Worm (Caenorhabditis elegans): ENCODE data around the gene acr-12.

DNA sequence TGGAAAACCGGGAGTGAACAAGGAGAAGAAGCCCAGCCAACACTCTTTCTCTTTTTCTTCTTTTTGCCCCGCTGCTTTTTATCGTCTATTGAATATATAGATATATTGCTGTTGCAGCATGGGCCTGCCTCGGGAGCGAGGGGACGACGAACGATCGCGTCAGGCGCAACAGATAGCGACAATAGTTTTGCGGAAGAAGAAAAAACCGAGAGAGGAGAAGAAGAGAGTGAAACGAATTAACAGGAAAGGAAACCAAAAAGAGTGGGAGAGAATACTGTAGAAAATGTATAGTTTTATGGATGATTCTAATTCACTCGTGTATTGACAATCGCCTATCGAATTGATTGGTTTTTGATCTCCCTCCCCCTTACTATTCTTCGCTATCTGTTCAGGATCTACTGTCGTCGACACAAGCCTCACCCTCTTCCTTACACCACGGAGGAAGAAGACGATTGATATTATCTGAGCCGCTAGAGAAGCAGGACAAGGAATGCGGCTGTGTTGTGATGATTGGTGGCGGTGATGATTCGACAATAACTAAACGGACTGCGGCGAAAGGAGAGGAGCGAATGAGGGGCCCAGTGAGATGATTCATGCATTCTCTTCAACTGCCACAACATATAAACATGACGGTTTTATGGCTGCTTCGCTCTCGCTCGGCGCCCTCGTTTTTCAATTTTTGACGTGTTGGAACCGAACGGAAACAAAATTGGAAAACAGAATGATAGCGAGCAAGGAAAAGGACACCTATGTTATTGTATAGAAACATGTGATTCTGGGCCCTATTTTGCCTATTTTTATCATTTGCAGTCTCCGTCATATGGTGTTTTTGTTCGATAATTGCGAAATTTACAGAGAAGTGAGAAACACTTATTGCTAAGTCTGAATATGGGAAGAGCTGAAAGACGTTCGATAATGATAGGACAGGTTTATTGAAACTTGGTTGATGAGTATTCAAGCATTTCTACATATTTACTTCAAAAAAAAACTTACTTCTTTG, 6.1 kb upstream of the acr-12 start:
- TF ChIP-seq pha-4 (GFP tag; IDR thresholded peaks at IDR 0.05), result no peak
- TF ChIP-seq pha-4 (tag; optimal IDR thresholded peaks at IDR 0.05), result no peak
- no peak for TF ChIP-seq dpl-1 (GFP tag; optimal IDR thresholded peaks at IDR 0.05)
- TF ChIP-seq ama-1 (optimal IDR thresholded peaks at IDR 0.05), result no peak
- TF ChIP-seq nhr-76 (tag; optimal IDR thresholded peaks at IDR 0.05), result no peak
- no peak for TF ChIP-seq nhr-11 (tag; optimal IDR thresholded peaks at IDR 0.05)
- TF ChIP-seq mes-2 (tag; optimal IDR thresholded peaks at IDR 0.05; ENCODE audit: poor library complexity, severe bottlenecking), result no peak
- no peak for TF ChIP-seq egl-27 (tag; optimal IDR thresholded peaks at IDR 0.05)
- TF ChIP-seq ceh-44 (GFP tag; IDR thresholded peaks at IDR 0.05), result no peak
- no peak for TF ChIP-seq jun-1 (tag; optimal IDR thresholded peaks at IDR 0.05)
- peak in 1 of 2 experiments; percentile 4 for TF ChIP-seq lsy-2 (tag; optimal IDR thresholded peaks at IDR 0.05)
- no peak for TF ChIP-seq F44E2.7 (GFP tag; IDR thresholded peaks at IDR 0.05)
- no peak for TF ChIP-seq mdt-29 (GFP tag; IDR thresholded peaks at IDR 0.05)
- TF ChIP-seq daf-8 (GFP tag; IDR thresholded peaks at IDR 0.05), result no peak
- no peak for TF ChIP-seq ces-1 (GFP tag; optimal IDR thresholded peaks at IDR 0.05)
